Fruit fly (Drosophila melanogaster) ovary, adult (tissue): ENCODE results near the gene CG3104.

Experiments
- CG17801 ChIP-seq: fragments of 200-800 bp; optimal IDR thresholded peaks from 2 replicates; lab custom pipeline; 2019; ENCODE audit warnings: missing biosample characterization, mild to moderate bottlenecking, missing genetic modification characterization, moderate library complexity; ENCODE audit not compliant: partially characterized antibody

Gene CG3104

DNA sequence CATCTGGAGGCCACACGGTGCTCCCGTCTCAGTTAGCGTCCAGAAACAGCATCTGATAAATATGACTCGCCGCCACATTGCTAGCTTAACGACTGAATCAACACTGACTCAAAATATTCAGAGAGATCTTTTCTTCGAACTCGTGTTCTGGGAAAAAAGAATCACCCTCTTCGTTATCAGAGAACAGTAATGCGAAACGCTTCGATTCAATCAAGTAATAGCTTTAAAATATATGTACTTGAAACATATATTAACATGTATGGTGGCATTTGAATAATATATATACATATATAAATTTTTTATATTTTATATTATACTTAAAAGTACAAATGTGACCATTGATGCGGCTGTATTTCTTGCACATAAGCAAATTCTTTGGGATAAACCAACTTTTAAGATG is 9.9 kb downstream of the CG3104 start, which contains the start of gene CG18557:
TSS of gene CG18557 (minus strand) at position 101 of the 400 bp plus-strand sequence.
- no peak for TF ChIP-seq CG17801 (GFP tag; lab: Kevin White, UChicago)

DNA sequence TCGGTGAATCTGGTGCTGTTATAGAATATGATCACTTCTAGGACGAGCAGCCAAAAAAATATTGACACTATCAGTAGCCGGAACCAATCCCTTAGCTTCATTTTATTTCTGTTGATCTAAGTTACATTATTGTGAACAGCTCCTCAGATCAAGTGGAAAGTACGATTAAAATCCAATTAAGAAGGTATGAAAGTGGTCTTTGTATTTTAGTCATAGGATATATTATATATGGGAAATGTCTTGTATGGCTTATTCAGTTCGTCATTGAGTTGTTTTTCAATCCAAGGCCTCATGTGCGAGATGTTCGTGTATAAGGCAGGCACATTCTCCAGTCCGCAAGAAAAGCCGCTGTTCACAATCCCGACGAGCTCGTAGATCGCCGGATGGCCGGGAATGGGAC is 11.2 kb downstream of the CG3104 start, which contains the start of gene CG18558:
TSS of gene CG18558 (minus strand) at position 101 of the 400 bp plus-strand sequence.
- no peak for TF ChIP-seq CG17801 (GFP tag; lab: Kevin White, UChicago)

DNA sequence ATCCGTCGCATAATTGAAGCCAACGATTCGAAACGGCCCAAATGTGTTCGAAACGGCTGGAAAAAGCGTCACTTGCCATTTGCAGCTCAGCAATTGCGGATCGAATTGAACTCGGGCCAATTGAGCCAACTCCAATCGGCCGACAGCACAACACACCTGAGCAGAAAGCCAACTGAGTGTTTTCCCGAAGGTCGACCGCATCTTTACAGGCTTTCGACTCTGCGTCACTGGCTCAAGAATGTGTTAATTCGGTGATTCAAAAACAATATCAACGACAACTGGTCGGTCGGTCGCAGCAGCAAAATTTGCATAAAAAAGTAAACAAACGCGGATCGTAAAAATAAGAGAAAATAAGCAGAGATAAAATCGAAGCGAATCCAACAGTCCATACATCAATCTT is 15.3 kb downstream of the CG3104 start:
- TF ChIP-seq CG17801 (GFP tag; lab: Kevin White, UChicago), result no peak

DNA sequence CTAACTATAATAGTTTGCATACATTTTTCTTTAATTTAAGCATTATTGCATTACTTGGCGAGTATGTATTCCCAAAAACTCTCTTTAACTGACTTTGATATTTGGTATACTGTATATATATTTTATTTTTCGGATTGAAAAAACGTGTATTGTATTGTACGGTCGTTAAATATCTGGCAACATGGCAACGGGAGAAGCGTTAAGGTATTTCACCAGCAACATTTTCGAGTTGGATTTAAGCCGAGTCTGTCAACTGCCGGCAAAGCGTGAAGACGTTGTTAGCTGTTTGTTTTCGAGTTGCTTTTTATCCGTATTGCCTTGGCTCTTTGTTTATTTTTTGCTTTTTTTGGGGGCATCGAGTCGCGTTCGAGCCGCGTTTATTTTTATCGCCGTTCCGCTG is 15.7 kb downstream of the CG3104 start, which contains the start of gene CG2975:
TSS of gene CG2975 (plus strand) at position 275 of the 400 bp plus-strand sequence.
- TF ChIP-seq CG17801 (GFP tag; lab: Kevin White, UChicago), result no peak

DNA sequence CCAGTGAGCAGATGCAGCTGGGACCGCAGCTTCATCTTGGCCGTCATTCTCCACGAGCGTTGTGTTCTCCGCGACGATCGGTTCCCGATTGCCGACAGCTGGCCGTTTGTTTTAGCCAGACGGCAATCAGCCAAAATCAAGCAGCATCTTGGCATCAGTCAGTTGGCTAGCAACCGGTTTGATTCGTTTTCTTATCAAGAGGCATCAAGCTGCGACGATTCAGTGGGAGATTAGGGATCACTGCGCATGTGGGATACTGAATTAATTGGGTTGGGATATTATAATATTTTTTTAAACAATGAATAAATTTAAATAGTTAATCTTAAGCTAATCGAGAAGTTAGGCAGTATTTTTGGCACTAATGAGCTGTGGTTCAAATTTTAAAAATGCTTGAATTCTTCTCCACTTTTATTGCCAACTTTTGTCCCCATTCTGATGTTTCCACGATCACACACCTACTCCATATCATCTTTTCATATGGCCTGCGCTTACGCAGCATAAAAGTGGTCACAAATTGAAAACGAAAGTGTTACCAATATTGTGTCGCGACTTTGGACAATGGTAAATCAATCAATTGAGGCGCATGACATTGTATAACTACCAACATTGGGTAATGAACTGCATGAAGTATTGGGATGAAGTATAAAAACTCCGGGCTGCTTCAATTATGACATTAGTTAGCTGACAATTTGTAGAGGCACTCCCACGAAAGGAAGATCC is 17.7 kb downstream of the CG3104 start, which contains the start of the genes CG3119 and Cpr23B:
TSS of gene CG3119 (minus strand) at position 92 of the 720 bp plus-strand sequence.
TSS of gene Cpr23B (plus strand) at position 670 of the 720 bp plus-strand sequence.
- TF ChIP-seq CG17801 (GFP tag; lab: Kevin White, UChicago), result no peak

DNA sequence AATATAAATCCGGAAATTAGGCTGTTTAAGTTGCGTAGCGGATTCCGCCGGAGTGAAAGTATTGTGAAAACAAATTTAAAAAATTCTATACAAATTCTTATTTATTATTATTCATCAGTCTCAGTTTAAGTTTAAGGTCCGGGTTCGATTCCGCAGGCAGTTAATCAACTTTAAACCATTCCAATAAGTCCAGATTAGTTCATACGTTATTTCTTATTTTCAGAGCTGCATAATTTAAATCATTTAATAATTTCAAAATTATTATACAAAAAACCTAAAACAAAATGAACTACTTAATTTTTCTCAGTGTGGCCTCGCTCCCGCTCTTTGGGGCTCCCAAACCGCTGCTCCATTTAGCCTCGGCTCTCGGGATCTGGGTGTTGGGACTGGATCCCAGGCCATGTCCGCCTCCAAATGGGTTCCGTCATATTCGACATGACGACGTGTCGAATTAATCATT is 25.2 kb downstream of the CG3104 start:
- peak; percentile 49 for TF ChIP-seq CG17801 (GFP tag; lab: Kevin White, UChicago)

DNA sequence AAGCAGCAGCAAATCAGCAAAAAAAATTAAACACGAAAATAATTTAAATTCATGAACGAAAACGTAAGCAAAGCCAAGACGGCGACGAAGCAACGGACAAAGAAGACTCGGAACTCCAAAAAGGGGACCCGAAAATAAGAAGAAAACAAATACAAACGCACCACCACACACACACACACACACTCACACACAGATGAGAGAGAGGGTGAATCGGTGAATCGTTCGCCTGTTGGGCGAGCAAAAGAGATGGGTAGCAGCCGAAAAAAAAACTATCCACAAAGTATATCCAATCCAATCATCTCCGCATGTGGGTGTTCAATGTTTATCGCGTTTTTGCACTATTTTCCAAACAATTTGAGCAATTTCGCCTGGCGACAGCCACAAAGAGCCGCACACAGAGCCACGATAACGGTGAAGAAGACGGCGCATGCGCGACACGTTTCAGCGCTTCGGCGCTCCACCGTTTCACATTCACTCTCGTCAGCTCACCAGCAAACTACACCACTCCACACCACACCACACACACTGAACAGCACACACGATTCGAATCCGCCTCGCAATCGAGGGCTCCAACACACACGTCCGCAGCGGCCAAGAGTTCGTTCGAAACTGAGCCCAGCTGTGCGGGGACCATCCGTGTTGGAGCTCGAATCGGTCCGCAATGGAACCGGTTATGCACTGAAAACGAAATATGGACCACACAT is 25.8 kb downstream of the CG3104 start, which contains the start of gene Duox:
TSS of gene Duox (minus strand) at position 612 of the 704 bp plus-strand sequence.
- no peak for TF ChIP-seq CG17801 (GFP tag; lab: Kevin White, UChicago)

DNA sequence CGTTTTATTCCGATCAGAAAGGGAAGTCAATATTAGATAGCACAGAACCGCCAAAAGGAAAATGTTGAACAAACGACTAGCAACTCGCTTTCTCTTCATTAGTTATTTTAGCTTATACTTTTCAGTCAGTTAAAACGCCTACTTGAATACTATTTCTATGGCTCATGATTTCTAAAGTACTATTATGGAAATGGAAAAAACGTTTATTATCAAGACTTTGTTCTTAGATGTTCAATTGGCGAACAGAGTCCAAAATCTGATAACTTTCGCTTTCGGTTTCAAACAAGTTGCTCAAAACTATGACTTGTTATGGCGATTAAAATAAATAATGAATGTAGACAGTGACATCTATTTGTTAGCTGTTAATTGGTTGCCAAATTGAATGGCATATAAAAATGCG is 30.2 kb downstream of the CG3104 start, which contains the start of gene CG3123:
TSS of gene CG3123 (minus strand) at position 101 of the 400 bp plus-strand sequence.
- TF ChIP-seq CG17801 (GFP tag; lab: Kevin White, UChicago), result no peak

DNA sequence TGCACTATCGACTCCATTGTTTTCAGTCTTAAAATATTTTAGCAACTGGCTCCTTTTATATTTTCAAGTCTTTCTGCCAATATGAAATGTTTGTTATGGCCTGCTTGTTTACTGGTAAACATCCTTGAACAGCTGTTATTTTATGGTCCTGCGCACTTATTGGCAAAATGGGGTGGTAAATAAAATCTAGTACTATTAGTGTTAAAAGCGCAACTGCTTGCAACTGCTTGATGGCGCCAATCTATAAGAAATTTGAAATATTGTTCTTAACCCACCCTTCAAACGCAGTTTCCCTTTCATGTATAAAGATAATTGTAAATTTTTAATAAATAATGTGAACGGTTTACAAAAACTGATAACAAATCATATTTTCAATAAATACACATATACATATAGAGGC is 39.9 kb downstream of the CG3104 start, which contains the start of gene G6P:
TSS of gene G6P (minus strand) at position 88 of the 400 bp plus-strand sequence.
- no peak for TF ChIP-seq CG17801 (GFP tag; lab: Kevin White, UChicago)

DNA sequence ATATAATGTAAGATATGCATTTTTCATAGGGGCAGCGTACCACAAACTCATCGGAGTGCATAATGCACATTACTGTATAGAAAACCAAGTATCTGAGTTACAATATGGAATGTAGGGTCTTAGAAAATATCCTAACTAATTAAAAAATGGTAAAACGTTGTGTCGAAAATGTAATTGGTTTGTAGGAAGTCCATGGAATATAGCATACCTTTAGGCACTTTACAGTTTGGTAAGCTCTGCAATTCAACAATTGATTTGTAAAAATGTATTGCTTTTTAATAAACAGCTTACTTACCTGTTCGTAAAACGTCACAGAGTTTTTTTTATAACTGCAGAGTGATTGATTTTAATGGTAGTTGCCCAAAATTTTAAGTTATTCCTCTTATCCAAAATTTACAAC is 43.4 kb downstream of the CG3104 start, which contains the start of gene CG2964:
TSS of gene CG2964 (plus strand) at position 301 of the 400 bp plus-strand sequence.
- no peak for TF ChIP-seq CG17801 (GFP tag; lab: Kevin White, UChicago)

DNA sequence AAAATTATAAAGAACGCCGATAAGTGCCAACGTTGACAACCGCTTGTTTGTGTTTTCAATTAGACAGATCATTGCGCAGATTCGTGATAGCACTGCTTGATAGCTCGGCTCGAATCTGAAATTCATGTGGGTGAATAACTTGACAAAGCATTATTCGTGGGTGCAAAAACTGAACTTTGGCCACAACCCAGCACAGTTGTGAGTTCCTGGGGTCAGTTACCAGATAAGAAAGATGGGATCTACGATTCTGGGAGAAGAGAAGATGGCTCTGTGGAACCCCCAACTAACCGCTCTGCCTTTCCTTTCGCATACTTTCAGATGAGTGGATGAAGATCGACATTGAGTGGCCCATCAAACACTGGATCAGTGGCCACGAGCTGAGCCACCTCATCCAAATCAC is 44.7 kb downstream of the CG3104 start:
- TF ChIP-seq CG17801 (GFP tag; lab: Kevin White, UChicago), result no peak

DNA sequence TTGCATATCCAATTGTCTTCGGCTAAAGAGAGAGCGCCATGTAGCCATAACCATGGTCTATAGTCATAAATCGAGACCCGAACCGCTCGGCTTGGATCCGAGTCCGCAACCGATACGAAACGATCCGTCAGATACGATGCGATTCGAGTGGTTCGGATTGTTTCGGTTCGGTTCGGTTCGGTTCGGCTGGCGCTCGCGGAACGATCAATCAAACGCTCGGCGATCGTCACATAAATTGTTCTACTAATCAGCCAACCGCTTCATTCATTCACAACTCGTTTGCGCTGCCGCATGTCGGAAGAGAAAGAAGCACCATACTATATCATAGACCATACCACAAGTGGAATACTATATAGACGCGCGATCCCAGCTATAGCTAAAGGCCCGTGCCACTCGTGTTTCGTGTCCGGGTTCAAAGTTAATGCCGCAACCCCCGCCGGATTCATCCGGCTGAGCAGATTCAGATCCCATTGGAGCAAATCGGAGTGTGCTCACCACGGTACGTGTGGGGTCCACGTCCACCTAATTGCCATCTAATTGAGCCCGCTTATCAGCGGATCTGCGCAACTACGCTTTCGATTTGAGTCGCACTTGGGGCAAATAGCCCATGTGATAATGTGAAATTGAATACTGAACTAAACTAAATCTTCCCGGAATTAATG is 47.4 kb downstream of the CG3104 start:
- no peak for TF ChIP-seq CG17801 (GFP tag; lab: Kevin White, UChicago)

DNA sequence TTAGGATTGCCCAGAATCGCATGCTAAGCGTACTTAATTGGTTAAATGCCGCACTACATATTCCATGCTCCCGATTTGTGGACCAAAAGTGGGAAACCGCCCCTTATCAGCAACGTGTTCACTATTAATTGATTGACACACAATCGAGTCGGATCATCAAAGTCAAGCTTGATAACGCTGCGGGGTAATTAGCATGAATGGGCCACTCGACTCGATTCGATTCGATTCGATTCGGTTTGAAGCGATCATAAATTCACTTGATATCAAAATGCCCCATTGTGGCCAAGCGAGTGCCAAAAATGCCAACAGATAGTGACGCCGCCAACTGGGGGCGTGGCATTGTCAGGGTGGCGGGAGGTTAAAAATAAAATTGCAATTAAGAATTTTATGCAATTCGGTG is 48.0 kb downstream of the CG3104 start:
- no peak for TF ChIP-seq CG17801 (GFP tag; lab: Kevin White, UChicago)

DNA sequence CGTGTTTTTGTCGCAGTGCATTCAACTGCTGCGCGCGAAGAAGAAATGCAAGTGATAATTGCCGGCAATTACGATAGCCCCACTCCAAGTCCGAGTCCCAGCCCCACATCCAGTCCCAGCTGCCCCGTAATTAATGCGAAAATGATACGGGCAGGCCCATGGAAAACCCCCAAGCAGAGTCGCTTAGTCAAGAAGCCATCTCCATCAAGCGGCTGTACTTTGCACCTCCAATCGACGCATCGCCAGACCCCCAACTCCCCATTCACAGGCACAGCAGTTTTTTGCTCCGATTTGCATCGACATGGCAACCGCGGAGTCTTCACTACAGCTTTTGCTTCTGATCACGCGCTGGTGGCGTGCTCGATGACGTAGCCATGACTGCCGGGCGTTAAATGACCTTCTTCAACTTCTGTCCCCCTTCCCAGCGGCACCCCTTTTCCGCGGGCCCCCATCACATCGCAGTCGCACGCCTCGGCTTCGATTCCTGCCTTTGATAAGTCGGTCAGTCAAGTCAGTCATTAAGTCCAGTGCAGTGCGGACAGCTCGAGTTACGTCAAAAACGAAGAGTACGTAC is 49.3 kb downstream of the CG3104 start:
- no peak for TF ChIP-seq CG17801 (GFP tag; lab: Kevin White, UChicago)
